Worm (Caenorhabditis elegans): ENCODE data around the gene C07E3.3.

ce11 chrII:10388041-10388706 lies 30.9 kb upstream of the C07E3.3 start:
- TF ChIP-seq lag-1 (GFP tag; IDR thresholded peaks at IDR 0.05): no peak
- peak; percentile 0 for TF ChIP-seq ceh-27 (GFP tag; optimal IDR thresholded peaks at IDR 0.05)
- no peak for TF ChIP-seq dpff-1 (tag; optimal IDR thresholded peaks at IDR 0.05)
- TF ChIP-seq ceh-100 (GFP tag; IDR thresholded peaks at IDR 0.05): peak; percentile 74
- no peak for TF ChIP-seq F52B5.7 (tag; optimal IDR thresholded peaks at IDR 0.05)
- peak; percentile 28 for TF ChIP-seq F49E8.2 (tag; optimal IDR thresholded peaks at IDR 0.05; ENCODE audit: insufficient read depth)
- TF ChIP-seq egl-18 (GFP tag; IDR thresholded peaks at IDR 0.05): no peak
- TF ChIP-seq D2030.7 (GFP tag; IDR thresholded peaks at IDR 0.05): peak; percentile 56
- peak; percentile 44 for TF ChIP-seq ama-1 (optimal IDR thresholded peaks at IDR 0.05)
- TF ChIP-seq ama-1 (GFP tag; optimal IDR thresholded peaks at IDR 0.05): peak in 1 of 2 experiments; percentile 16
- TF ChIP-seq F57C9.4 (tag; optimal IDR thresholded peaks at IDR 0.05): no peak
- no peak for TF ChIP-seq Y53G8AR.9 (GFP tag; conservative IDR thresholded peaks at IDR 0.05)
- TF ChIP-seq snpc-1.1 (tag; optimal IDR thresholded peaks at IDR 0.05; ENCODE audit: insufficient read depth): peak; percentile 20
- no peak for TF ChIP-seq unc-62 (GFP tag; optimal IDR thresholded peaks at IDR 0.05)

All from whole organism, young adult.